Worm (Caenorhabditis elegans) whole organism, late embryonic: ENCODE data around the gene haf-2.
A peak's percentile ranks its signal among the peaks of the same experiment; 100 is the strongest.

Experiments used
- ceh-24 ChIP-seq: sonication (generic microtip); optimal IDR thresholded peaks from 2 replicates; lab custom pipeline; 2016; ENCODE audit warnings: mild to moderate bottlenecking, missing genetic modification characterization, missing compliant biosample characterization
- ets-4 ChIP-seq: sonication (generic microtip); optimal IDR thresholded peaks from 2 replicates; lab custom pipeline; 2016; ENCODE audit warnings: missing genetic modification characterization, missing compliant biosample characterization
- fkh-6 ChIP-seq: sonication (generic microtip); optimal IDR thresholded peaks from 2 replicates; lab custom pipeline; 2016; ENCODE audit warnings: missing genetic modification characterization, missing compliant biosample characterization
- mec-3 ChIP-seq: sonication (generic microtip); optimal IDR thresholded peaks from 2 replicates; lab custom pipeline; 2016; ENCODE audit warnings: borderline replicate concordance, missing genetic modification characterization, missing compliant biosample characterization
- unc-86 ChIP-seq: sonication (generic microtip); optimal IDR thresholded peaks from 2 replicates; lab custom pipeline; 2016; ENCODE audit warnings: missing genetic modification characterization, missing compliant biosample characterization

- TF ChIP-seq mec-3: no peak
- no peak for TF ChIP-seq ceh-24
- no peak for TF ChIP-seq unc-86
- TF ChIP-seq ets-4 (tag; lab: Kevin White, UChicago): peak; percentile 45
- no peak for TF ChIP-seq fkh-6 (tag; lab: Kevin White, UChicago)
Measured at ce11 chrII:7397273-7397840, 41.1 kb upstream of the haf-2 start.
